Worm (Caenorhabditis elegans) whole organism, young adult: Measurements from ENCODE around the gene Y44A6C.1.
A peak's percentile ranks its signal among the peaks of the same experiment; 100 is the strongest.

Experiments used
- B0035.1 ChIP-seq: sonication (generic microtip); optimal IDR thresholded peaks from 2 replicates; lab custom pipeline; 2016; ENCODE audit warnings: missing genetic modification characterization, mild to moderate bottlenecking, missing compliant biosample characterization, missing genotype, missing genetic modification reagents
- B0336.3 ChIP-seq: fragments of 200-800 bp; sonication (Bioruptor generic); IDR thresholded peaks from 2 replicates; pipeline ENCODE4 v1.3.6; 2022; ENCODE audit warnings: missing genetic modification characterization, missing compliant biosample characterization
- D2030.7 ChIP-seq: fragments of 200-800 bp; sonication (Bioruptor generic); IDR thresholded peaks from 2 replicates; pipeline ENCODE4 v1.3.6; 2022; ENCODE audit warnings: missing genetic modification reagents, missing genetic modification characterization, missing compliant biosample characterization
- F39B2.1 ChIP-seq: fragments of 200-800 bp; sonication (Bioruptor generic); IDR thresholded peaks from 2 replicates; pipeline ENCODE4 v1.3.6; 2022; ENCODE audit warnings: missing genetic modification reagents, missing genetic modification characterization, missing compliant biosample characterization
- F57A8.1 ChIP-seq: fragments of 200-800 bp; sonication (Bioruptor generic); optimal IDR thresholded peaks from 2 replicates; lab custom pipeline; 2018; ENCODE audit warnings: mild to moderate bottlenecking, missing genetic modification characterization, moderate library complexity, missing compliant biosample characterization
- F57C9.4 ChIP-seq: sonication (generic microtip); optimal IDR thresholded peaks from 2 replicates; lab custom pipeline; 2017; ENCODE audit warnings: mild to moderate bottlenecking, missing genetic modification characterization, missing compliant biosample characterization
- K11D2.4 ChIP-seq: fragments of 200-800 bp; sonication (Bioruptor generic); IDR thresholded peaks from 2 replicates; pipeline ENCODE4 v1.3.6; 2022; ENCODE audit warnings: missing genetic modification reagents, missing genetic modification characterization, missing compliant biosample characterization
- Y56A3A.18 ChIP-seq: fragments of 200-800 bp; sonication (Bioruptor generic); IDR thresholded peaks from 2 replicates; pipeline ENCODE4 v1.3.6; 2022; ENCODE audit warnings: missing genetic modification reagents, missing genetic modification characterization, missing compliant biosample characterization
- Y67H2A.10 ChIP-seq: fragments of 200-800 bp; sonication (Bioruptor generic); conservative IDR thresholded peaks from 2 replicates; pipeline ENCODE4 v1.3.6; 2022; ENCODE audit warnings: missing genetic modification reagents, missing genetic modification characterization, missing compliant biosample characterization
- Y79H2A.3 ChIP-seq: fragments of 200-800 bp; sonication (Bioruptor generic); conservative IDR thresholded peaks from 2 replicates; pipeline ENCODE4 v1.3.6; 2022; ENCODE audit warnings: missing genetic modification reagents, missing genetic modification characterization, missing compliant biosample characterization
- akir-1 ChIP-seq: fragments of 200-800 bp; sonication (Bioruptor generic); optimal IDR thresholded peaks from 2 replicates; lab custom pipeline; 2018; ENCODE audit warnings: mild to moderate bottlenecking, missing genetic modification characterization, moderate library complexity, missing compliant biosample characterization
- attf-5 ChIP-seq: fragments of 200-800 bp; sonication (Bioruptor generic); optimal IDR thresholded peaks from 2 replicates; lab custom pipeline; 2018; ENCODE audit warnings: mild to moderate bottlenecking, missing genetic modification characterization, missing compliant biosample characterization
- bed-1 ChIP-seq: fragments of 200-800 bp; sonication (Bioruptor generic); IDR thresholded peaks from 2 replicates; pipeline ENCODE4 v1.3.6; 2022; ENCODE audit warnings: missing genetic modification reagents, missing genetic modification characterization, missing compliant biosample characterization
- ceh-100 ChIP-seq: fragments of 200-800 bp; sonication (Bioruptor generic); IDR thresholded peaks from 2 replicates; pipeline ENCODE4 v1.3.6; 2022; ENCODE audit warnings: missing genetic modification reagents, missing genetic modification characterization, missing compliant biosample characterization
- ceh-79 ChIP-seq: sonication (generic microtip); optimal IDR thresholded peaks from 2 replicates; lab custom pipeline; 2017; ENCODE audit warnings: mild to moderate bottlenecking, missing genetic modification characterization, missing compliant biosample characterization
- ceh-91 ChIP-seq: fragments of 200-800 bp; sonication (Bioruptor generic); IDR thresholded peaks from 2 replicates; pipeline ENCODE4 v1.3.6; 2022; ENCODE audit warnings: missing genetic modification reagents, missing genetic modification characterization, missing compliant biosample characterization
- dox-1 ChIP-seq: fragments of 200-800 bp; sonication (Bioruptor generic); IDR thresholded peaks from 2 replicates; pipeline ENCODE4 v1.3.6; 2022; ENCODE audit warnings: missing genetic modification reagents, missing genetic modification characterization, missing compliant biosample characterization
- efl-1 ChIP-seq: fragments of 150-350 bp; optimal IDR thresholded peaks from 2 replicates; lab custom pipeline; 2014; ENCODE audit warnings: missing biosample characterization, missing genetic modification reagents, missing genetic modification characterization
- egl-18 ChIP-seq: fragments of 200-800 bp; sonication (Bioruptor generic); IDR thresholded peaks from 2 replicates; pipeline ENCODE4 v1.3.6; 2022; ENCODE audit warnings: missing genetic modification reagents, missing genetic modification characterization, missing compliant biosample characterization
- ekl-4 ChIP-seq: fragments of 200-800 bp; sonication (Bioruptor generic); IDR thresholded peaks from 2 replicates; pipeline ENCODE4 v1.3.6; 2022; ENCODE audit warnings: missing genetic modification reagents, missing genetic modification characterization, missing compliant biosample characterization
- ets-4 ChIP-seq: fragments of 200-800 bp; sonication (Bioruptor generic); optimal IDR thresholded peaks from 2 replicates; lab custom pipeline; 2018; ENCODE audit warnings: mild to moderate bottlenecking, missing genetic modification characterization, missing compliant biosample characterization
- gei-17 ChIP-seq: fragments of 200-800 bp; sonication (Bioruptor generic); optimal IDR thresholded peaks from 2 replicates; lab custom pipeline; 2018; ENCODE audit warnings: mild to moderate bottlenecking, missing genetic modification characterization, missing compliant biosample characterization
- hlh-12 ChIP-seq: sonication (generic microtip); optimal IDR thresholded peaks from 2 replicates; lab custom pipeline; 2016; ENCODE audit warnings: missing genetic modification characterization, missing compliant biosample characterization
- lag-1 ChIP-seq: fragments of 200-800 bp; sonication (Bioruptor generic); IDR thresholded peaks from 2 replicates; pipeline ENCODE4 v1.3.6; 2022; ENCODE audit warnings: missing genetic modification reagents, missing genetic modification characterization, missing compliant biosample characterization
- let-526 ChIP-seq: fragments of 200-800 bp; sonication (Bioruptor generic); IDR thresholded peaks from 2 replicates; pipeline ENCODE4 v1.3.6; 2022; ENCODE audit warnings: missing genetic modification reagents, missing genetic modification characterization, missing compliant biosample characterization
- let-607 ChIP-seq, 2 experiments: fragments of 200-800 bp in 1 of 2; sonication (Bioruptor generic) in 1 of 2; sonication (generic microtip) in 1 of 2; optimal IDR thresholded peaks; 2 replicates each; lab custom pipeline; 2016 to 2018; ENCODE audit warnings: mild to moderate bottlenecking in 2 of 2, missing compliant biosample characterization in 2 of 2, missing genetic modification characterization in 2 of 2, moderate library complexity in 2 of 2, missing genotype in 1 of 2
- lin-26 ChIP-seq: fragments of 200-800 bp; sonication (Bioruptor generic); IDR thresholded peaks from 2 replicates; pipeline ENCODE4 v1.3.6; 2022; ENCODE audit warnings: missing genetic modification reagents, missing genetic modification characterization, missing compliant biosample characterization
- lin-35 ChIP-seq, 3 experiments: fragments of 150-350 bp in 2 of 3; sonication (generic microtip) in 1 of 3; optimal IDR thresholded peaks; 2 replicates each; lab custom pipeline; 2014 to 2018; ENCODE audit warnings: missing biosample characterization in 3 of 3, missing genetic modification characterization in 3 of 3, missing genetic modification reagents in 3 of 3
- lin-54 ChIP-seq: fragments of 200-800 bp; sonication (Bioruptor generic); optimal IDR thresholded peaks from 2 replicates; lab custom pipeline; 2018; ENCODE audit warnings: mild to moderate bottlenecking, missing genetic modification characterization, missing compliant biosample characterization
- lsy-27 ChIP-seq: sonication (generic microtip); optimal IDR thresholded peaks from 2 replicates; lab custom pipeline; 2017; ENCODE audit warnings: missing genetic modification characterization, mild to moderate bottlenecking, missing compliant biosample characterization, antibody characterized with exemption, missing genotype, borderline replicate concordance; ENCODE audit not compliant: insufficient read depth
- madf-10 ChIP-seq: sonication (generic microtip); optimal IDR thresholded peaks from 2 replicates; lab custom pipeline; 2016; ENCODE audit warnings: mild to moderate bottlenecking, missing genetic modification characterization, missing compliant biosample characterization
- mel-28 ChIP-seq: sonication (generic microtip); optimal IDR thresholded peaks from 2 replicates; lab custom pipeline; 2016; ENCODE audit warnings: borderline replicate concordance, mild to moderate bottlenecking, missing genetic modification characterization, missing compliant biosample characterization
- nfyb-1 ChIP-seq: fragments of 200-800 bp; sonication (Bioruptor generic); IDR thresholded peaks from 2 replicates; pipeline ENCODE4 v1.3.6; 2022; ENCODE audit warnings: missing genetic modification reagents, missing genetic modification characterization, missing compliant biosample characterization
- nhr-179 ChIP-seq: sonication (generic microtip); optimal IDR thresholded peaks from 2 replicates; lab custom pipeline; 2016; ENCODE audit warnings: mild to moderate bottlenecking, missing genetic modification characterization, missing compliant biosample characterization
- nhr-27 ChIP-seq: fragments of 200-800 bp; sonication (Bioruptor generic); optimal IDR thresholded peaks from 2 replicates; lab custom pipeline; 2018; ENCODE audit warnings: mild to moderate bottlenecking, missing genetic modification characterization, moderate library complexity, missing compliant biosample characterization
- pbrm-1 ChIP-seq: fragments of 200-800 bp; sonication (Bioruptor generic); IDR thresholded peaks from 2 replicates; pipeline ENCODE4 v1.3.6; 2022; ENCODE audit warnings: missing genetic modification reagents, missing genetic modification characterization, missing compliant biosample characterization
- rcor-1 ChIP-seq: fragments of 200-800 bp; sonication (Bioruptor generic); IDR thresholded peaks from 2 replicates; pipeline ENCODE4 v1.3.6; 2022; ENCODE audit warnings: missing genetic modification reagents, missing genetic modification characterization, missing compliant biosample characterization
- rec-8 ChIP-seq, 2 experiments: sonication (generic microtip); optimal IDR thresholded peaks; 2 replicates each; lab custom pipeline; 2016; ENCODE audit warnings: mild to moderate bottlenecking in 2 of 2, missing genetic modification characterization in 2 of 2, missing genetic modification reagents in 2 of 2, missing genotype in 2 of 2, missing biosample characterization in 1 of 2, missing compliant biosample characterization in 1 of 2, moderate library complexity in 1 of 2
- sea-2 ChIP-seq: fragments of 200-800 bp; sonication (Bioruptor generic); IDR thresholded peaks from 2 replicates; pipeline ENCODE4 v1.3.6; 2022; ENCODE audit warnings: missing genetic modification characterization, missing compliant biosample characterization
- snpc-1.3 ChIP-seq: sonication (generic microtip); optimal IDR thresholded peaks from 2 replicates; lab custom pipeline; 2017; ENCODE audit warnings: missing genetic modification characterization, mild to moderate bottlenecking, missing compliant biosample characterization, antibody characterized with exemption, moderate library complexity, missing genotype, missing genetic modification reagents; ENCODE audit not compliant: insufficient read depth
- snpc-3.4 ChIP-seq: sonication (generic microtip); optimal IDR thresholded peaks from 2 replicates; lab custom pipeline; 2017; ENCODE audit warnings: missing genetic modification characterization, mild to moderate bottlenecking, missing compliant biosample characterization, antibody characterized with exemption, moderate library complexity, missing genotype, missing genetic modification reagents
- somi-1 ChIP-seq: fragments of 200-800 bp; sonication (Bioruptor generic); optimal IDR thresholded peaks from 2 replicates; lab custom pipeline; 2018; ENCODE audit warnings: mild to moderate bottlenecking, missing genetic modification characterization, missing compliant biosample characterization
- sptf-2 ChIP-seq: fragments of 200-800 bp; sonication (Bioruptor generic); optimal IDR thresholded peaks from 2 replicates; lab custom pipeline; 2018; ENCODE audit warnings: mild to moderate bottlenecking, missing genetic modification characterization, missing compliant biosample characterization
- zfh-2 ChIP-seq: fragments of 200-800 bp; sonication (Bioruptor generic); conservative IDR thresholded peaks from 2 replicates; pipeline ENCODE4 v1.3.6; 2022; ENCODE audit warnings: missing genetic modification reagents, missing genetic modification characterization, missing compliant biosample characterization
- ztf-18 ChIP-seq: sonication (generic microtip); optimal IDR thresholded peaks from 2 replicates; lab custom pipeline; 2016; ENCODE audit warnings: missing genotype, mild to moderate bottlenecking, missing genetic modification characterization, missing compliant biosample characterization
- ztf-26 ChIP-seq: sonication (generic microtip); optimal IDR thresholded peaks from 2 replicates; lab custom pipeline; 2017; ENCODE audit warnings: missing genetic modification characterization, missing compliant biosample characterization
- ztf-3 ChIP-seq: fragments of 200-800 bp; sonication (Bioruptor generic); optimal IDR thresholded peaks from 2 replicates; lab custom pipeline; 2018; ENCODE audit warnings: mild to moderate bottlenecking, missing genetic modification characterization, missing compliant biosample characterization

The Y44A6C.1 gene

DNA sequence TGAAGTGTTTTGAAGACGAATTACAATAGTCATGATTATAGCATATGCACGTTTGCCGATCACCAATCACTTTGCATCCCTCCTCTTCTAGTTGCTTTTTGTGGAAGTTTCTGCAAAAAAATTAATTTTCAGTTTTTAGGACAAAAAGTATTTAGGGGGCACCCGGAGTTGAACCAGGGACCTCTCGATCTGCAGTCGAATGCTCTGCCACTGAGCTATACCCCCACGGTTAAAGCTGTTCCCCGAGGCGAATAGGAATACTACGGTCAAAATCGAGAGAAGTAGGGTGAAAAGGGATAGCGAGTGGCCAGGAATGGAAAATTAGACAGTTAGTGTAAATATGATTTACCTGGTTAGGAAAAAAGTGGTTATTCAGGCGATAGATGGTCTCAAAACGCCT, 19.8 kb upstream of the Y44A6C.1 start (continued):
- TF ChIP-seq F57C9.4 (tag; lab: Kevin White, UChicago), result peak; percentile 52
- peak; percentile 44; the same call in 1 of the 2 replicates for TF ChIP-seq K11D2.4 (GFP tag; lab: Robert Waterston, UW)
- no peak for TF ChIP-seq Y67H2A.10 (GFP tag; lab: Robert Waterston, UW)
- peak; percentile 42 for TF ChIP-seq madf-10 (tag; lab: Kevin White, UChicago)
- peak; percentile 67 for TF ChIP-seq sptf-2 (GFP tag; lab: Kevin White, UChicago)
- TF ChIP-seq sea-2 (GFP tag; lab: Robert Waterston, UW), result 0 out of 2 replicates have a peak, but pooled peaks have one; percentile 27
- peak; percentile 35; the same call in 1 of the 2 replicates for TF ChIP-seq ceh-100
- TF ChIP-seq rcor-1, result peak; percentile 69; the same call in 1 of the 2 replicates
- TF ChIP-seq dox-1 (GFP tag; lab: Robert Waterston, UW), result peak; percentile 87
- TF ChIP-seq pbrm-1 (GFP tag; lab: Robert Waterston, UW), result peak; percentile 68
- no peak for TF ChIP-seq nhr-27 (tag; lab: Kevin White, UChicago)
- peak; percentile 70; the same call in 1 of the 2 replicates for TF ChIP-seq Y56A3A.18
- TF ChIP-seq snpc-1.3 (tag; lab: Kevin White, UChicago), result peak; percentile 46
- peak; percentile 33 for TF ChIP-seq hlh-12
- no peak for TF ChIP-seq mel-28 (tag; lab: Kevin White, UChicago)
- TF ChIP-seq lag-1 (GFP tag; lab: Robert Waterston, UW), result no peak
- peak; percentile 47 for TF ChIP-seq attf-5 (GFP tag; lab: Kevin White, UChicago)
- TF ChIP-seq lsy-27 (tag; lab: Kevin White, UChicago), result no peak
- TF ChIP-seq somi-1, result peak; percentile 80
- no peak for TF ChIP-seq efl-1
- TF ChIP-seq gei-17, result peak; percentile 22
- peak; percentile 84 for TF ChIP-seq nfyb-1 (GFP tag; lab: Robert Waterston, UW)
- TF ChIP-seq nhr-179 (tag; lab: Kevin White, UChicago), result peak; percentile 40
- TF ChIP-seq F39B2.1 (GFP tag; lab: Robert Waterston, UW), result no peak
- no peak for TF ChIP-seq let-526 (GFP tag; lab: Robert Waterston, UW)
- no peak for TF ChIP-seq bed-1 (GFP tag; lab: Robert Waterston, UW)
- peak; percentile 56; the same call in 1 of the 2 replicates for TF ChIP-seq ekl-4 (GFP tag; lab: Robert Waterston, UW)
- peak in 1 of 3 experiments; percentile 19 for TF ChIP-seq lin-35 (GFP tag; optimal IDR thresholded peaks at IDR 0.05; lab: Kevin White, UChicago)
- TF ChIP-seq lin-54 (GFP tag; lab: Kevin White, UChicago), result peak; percentile 60
- peak in 1 of 2 experiments; percentile 52 for TF ChIP-seq let-607 (tag; optimal IDR thresholded peaks at IDR 0.05; lab: Kevin White, UChicago)
- peak; percentile 84 for TF ChIP-seq D2030.7
- peak; percentile 49 for TF ChIP-seq zfh-2 (GFP tag; lab: Robert Waterston, UW)
- peak; percentile 44 for TF ChIP-seq snpc-3.4 (tag; lab: Kevin White, UChicago)
- peak; percentile 2 for TF ChIP-seq ceh-79
- 0 out of 2 replicates have a peak, but pooled peaks have one; percentile 47 for TF ChIP-seq B0336.3 (GFP tag; lab: Robert Waterston, UW)
- peak; percentile 67 for TF ChIP-seq ztf-18 (tag; lab: Kevin White, UChicago)
- TF ChIP-seq ceh-91, result no peak
- TF ChIP-seq akir-1 (GFP tag; lab: Kevin White, UChicago), result no peak
- TF ChIP-seq ztf-3 (GFP tag; lab: Kevin White, UChicago), result no peak
- TF ChIP-seq ets-4, result peak; percentile 32
- TF ChIP-seq egl-18 (GFP tag; lab: Robert Waterston, UW), result no peak
- peak; percentile 95 for TF ChIP-seq lin-26 (GFP tag; lab: Robert Waterston, UW)
- peak; percentile 8 for TF ChIP-seq B0035.1 (tag; lab: Kevin White, UChicago)
- peak; percentile 34 to 73 for TF ChIP-seq rec-8 (tag; optimal IDR thresholded peaks at IDR 0.05; lab: Kevin White, UChicago)
- TF ChIP-seq F57A8.1 (GFP tag; lab: Kevin White, UChicago), result peak; percentile 7
- no peak for TF ChIP-seq Y79H2A.3 (GFP tag; lab: Robert Waterston, UW)
- peak; percentile 36 for TF ChIP-seq ztf-26
